Fruit fly (Drosophila melanogaster): ENCODE results near the gene Gdap1.

Gdap1 gene

dm6 chr3L:5186807-5187571, 45.2 kb downstream of the Gdap1 start (continued):
- TF ChIP-seq CG18262 (tag; optimal IDR thresholded peaks at IDR 0.05) (peak; percentile 90), D19A (tag; optimal IDR thresholded peaks at IDR 0.05) (peak; percentile 90), CG30431 (GFP tag; optimal IDR thresholded peaks at IDR 0.05) (peak; percentile 86), Dip3 (GFP tag; optimal IDR thresholded peaks at IDR 0.05) (peak; percentile 78), Kr (GFP tag; optimal IDR thresholded peaks at IDR 0.05) (peak; percentile 73), psq (GFP tag; optimal IDR thresholded peaks at IDR 0.05) (peak; percentile 60), ind (GFP tag; optimal IDR thresholded peaks at IDR 0.05) (peak; percentile 88), CG32532 (GFP tag; IDR thresholded peaks at IDR 0.05) (peak; percentile 87), scrt (GFP tag; optimal IDR thresholded peaks at IDR 0.05) (peak; percentile 85), unc-4 (GFP tag; IDR thresholded peaks at IDR 0.05; ENCODE audit: partially characterized antibody) (no peak), CG2120 (GFP tag; optimal IDR thresholded peaks at IDR 0.05) (peak; percentile 88), bab2 (GFP tag; optimal IDR thresholded peaks at IDR 0.05) (peak; percentile 94), CG10147 (GFP tag; optimal IDR thresholded peaks at IDR 0.05) (peak; percentile 84), phol (tag; optimal IDR thresholded peaks at IDR 0.05) (peak; percentile 92), Lim3 (GFP tag; IDR thresholded peaks at IDR 0.05) (peak; percentile 76), CG3281 (GFP tag; optimal IDR thresholded peaks at IDR 0.05) (peak; percentile 88), pita (GFP tag; optimal IDR thresholded peaks at IDR 0.05) (no peak), repo (GFP tag; optimal IDR thresholded peaks at IDR 0.05) (peak; percentile 80), zen (tag; optimal IDR thresholded peaks at IDR 0.05) (peak; percentile 91), pros (GFP tag; optimal IDR thresholded peaks at IDR 0.05) (peak; percentile 82), CoRest (tag; optimal IDR thresholded peaks at IDR 0.05) (peak; percentile 87), CG10366 (GFP tag; IDR thresholded peaks at IDR 0.05) (peak; percentile 86), CG33213 (GFP tag; optimal IDR thresholded peaks at IDR 0.05) (peak; percentile 68), CG1647 (GFP tag; optimal IDR thresholded peaks at IDR 0.05) (peak; percentile 87), Dll (GFP tag; IDR thresholded peaks at IDR 0.05; ENCODE audit: partially characterized antibody) (no peak), CG34224 (GFP tag; IDR thresholded peaks at IDR 0.05; ENCODE audit: partially characterized antibody) (no peak), CG10654 (GFP tag; optimal IDR thresholded peaks at IDR 0.05) (peak; percentile 86), cato (GFP tag; optimal IDR thresholded peaks at IDR 0.05; ENCODE audit: borderline replicate concordance) (peak; percentile 87), Blimp-1 (GFP tag; optimal IDR thresholded peaks at IDR 0.05) (peak; percentile 85), sisA (GFP tag; IDR thresholded peaks at IDR 0.05) (peak; percentile 87), ATbp (GFP tag; optimal IDR thresholded peaks at IDR 0.05) (peak; percentile 90), Ada2b (GFP tag; IDR thresholded peaks at IDR 0.05) (peak; percentile 82), Mrtf (GFP tag; IDR thresholded peaks at IDR 0.05) (peak; percentile 88), Atf-2 (GFP tag; optimal IDR thresholded peaks at IDR 0.05) (peak; percentile 85), cg (GFP tag; optimal IDR thresholded peaks at IDR 0.05) (peak; percentile 57), CG15011 (GFP tag; optimal IDR thresholded peaks at IDR 0.05) (peak; percentile 80), HLHmδ (GFP tag; optimal IDR thresholded peaks at IDR 0.05) (no peak), pb (GFP tag; optimal IDR thresholded peaks at IDR 0.05) (peak; percentile 84), CG3726 (GFP tag; IDR thresholded peaks at IDR 0.05) (peak; percentile 82), E2f2 (GFP tag; IDR thresholded peaks at IDR 0.05) (peak; percentile 55; the same call in 1 of the 2 replicates), Hmx (GFP tag; optimal IDR thresholded peaks at IDR 0.05) (peak; percentile 46), CG12744 (GFP tag; optimal IDR thresholded peaks at IDR 0.05) (peak; percentile 66), Bteb2 (GFP tag; optimal IDR thresholded peaks at IDR 0.05) (peak; percentile 79), sug (tag; optimal IDR thresholded peaks at IDR 0.05) (peak; percentile 30), Rfx (GFP tag; IDR thresholded peaks at IDR 0.05) (peak; percentile 86), ranshi (GFP tag; IDR thresholded peaks at IDR 0.05) (peak; percentile 89), trem (tag; optimal IDR thresholded peaks at IDR 0.05) (peak; percentile 92), CG7786 (GFP tag; optimal IDR thresholded peaks at IDR 0.05) (peak; percentile 90), YL-1 (GFP tag; optimal IDR thresholded peaks at IDR 0.05) (peak; percentile 50)

All from whole organism, embryonic.